Fruit fly (Drosophila melanogaster): ENCODE data around the gene CG31988.

The CG31988 gene

DNA sequence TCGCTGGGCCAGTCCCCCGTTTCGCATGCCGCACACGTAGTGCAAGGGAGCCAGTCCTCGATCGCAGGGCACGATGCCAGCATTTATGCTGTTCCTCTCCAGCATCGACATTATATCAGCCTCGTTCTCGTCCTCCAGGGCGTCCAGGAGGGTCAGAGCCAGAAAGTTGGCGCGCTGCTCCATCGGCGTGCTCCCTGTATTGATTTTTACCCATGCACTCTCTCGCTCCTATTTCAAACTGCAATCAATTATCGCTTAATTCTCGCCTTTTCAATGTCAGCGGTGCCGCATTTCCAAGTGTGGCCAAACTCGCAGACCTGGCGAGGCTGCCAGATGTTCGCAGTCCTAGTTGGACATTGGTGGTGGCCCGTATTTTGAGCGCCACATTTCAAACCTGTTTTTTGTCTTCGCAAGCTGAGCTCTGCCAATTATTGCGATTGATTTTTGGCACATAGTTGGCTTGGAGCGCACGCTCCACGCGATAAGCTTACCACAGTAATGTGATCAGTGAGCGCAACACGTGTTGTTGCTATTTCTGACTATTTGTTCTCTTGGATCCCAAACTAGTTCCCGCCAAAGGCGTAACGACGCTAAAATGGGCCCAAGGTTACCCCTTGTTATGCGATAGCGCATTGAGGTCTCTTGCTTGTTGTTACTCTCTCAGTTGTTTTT lies 15.8 kb upstream of the CG31988 start, which contains the start of gene CG8679:
Gene CG8679, minus strand, starts transcription at position 305 of the 672 bp plus-strand sequence.
- TF ChIP-seq topi (GFP tag; optimal IDR thresholded peaks at IDR 0.05) (no peak), dac (GFP tag; optimal IDR thresholded peaks at IDR 0.05) (no peak), Smox (GFP tag; optimal IDR thresholded peaks at IDR 0.05) (no peak), dsx (GFP tag; optimal IDR thresholded peaks at IDR 0.05; ENCODE audit: poor library complexity, severe bottlenecking) (peak; percentile 24), CG1621 (tag; optimal IDR thresholded peaks at IDR 0.05) (peak; percentile 52), lz (GFP tag; optimal IDR thresholded peaks at IDR 0.05) (no peak), CG6276 (GFP tag; optimal IDR thresholded peaks at IDR 0.05) (no peak), svp (GFP tag) (peak; percentile 72)

DNA sequence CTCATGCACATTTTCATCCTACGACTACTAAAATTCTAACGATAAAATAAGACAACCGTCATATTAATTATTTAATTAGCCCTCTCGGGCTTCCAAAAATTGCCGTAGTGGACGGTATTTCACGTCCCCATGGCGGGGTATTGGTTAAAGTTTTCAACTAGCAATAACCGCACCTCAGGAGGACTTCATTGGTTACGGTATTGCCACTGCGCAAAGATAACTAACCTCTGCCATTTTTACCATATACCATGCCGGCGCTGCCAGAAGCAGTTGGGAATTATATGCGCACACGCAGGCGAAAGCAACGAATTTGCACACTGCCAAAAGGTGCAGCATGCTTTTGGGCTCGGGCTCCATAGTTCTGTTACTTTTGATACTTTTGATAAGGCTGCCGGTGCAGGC lies 12.4 kb upstream of the CG31988 start:
- TF ChIP-seq Met (GFP tag; optimal IDR thresholded peaks at IDR 0.05): peak; percentile 46
- peak; percentile 63 for TF ChIP-seq CG3919 (GFP tag; optimal IDR thresholded peaks at IDR 0.05)
- TF ChIP-seq CG11902 (GFP tag; optimal IDR thresholded peaks at IDR 0.05): no peak
- peak; percentile 48 for TF ChIP-seq lz (GFP tag; optimal IDR thresholded peaks at IDR 0.05)
- no peak for TF ChIP-seq CG8319 (GFP tag; optimal IDR thresholded peaks at IDR 0.05)
- no peak for TF ChIP-seq CG34406 (GFP tag; optimal IDR thresholded peaks at IDR 0.05)
- TF ChIP-seq Lpt (GFP tag; optimal IDR thresholded peaks at IDR 0.05): no peak
- no peak for TF ChIP-seq Hr4 (GFP tag; optimal IDR thresholded peaks at IDR 0.05)
- no peak for TF ChIP-seq CG6808 (GFP tag; optimal IDR thresholded peaks at IDR 0.05)
- TF ChIP-seq fd85E (GFP tag; optimal IDR thresholded peaks at IDR 0.05): no peak
- TF ChIP-seq Sox14 (GFP tag; optimal IDR thresholded peaks at IDR 0.05): peak; percentile 43
- no peak for TF ChIP-seq CG10669 (GFP tag; optimal IDR thresholded peaks at IDR 0.05)
- no peak for TF ChIP-seq CG32006 (GFP tag; optimal IDR thresholded peaks at IDR 0.05)
- TF ChIP-seq Ets96B (tag; optimal IDR thresholded peaks at IDR 0.05): peak; percentile 30
- TF ChIP-seq dac (GFP tag; optimal IDR thresholded peaks at IDR 0.05): no peak
- peak; percentile 62 for TF ChIP-seq CG1621 (tag; optimal IDR thresholded peaks at IDR 0.05)
- peak; percentile 68 for TF ChIP-seq esn (GFP tag; optimal IDR thresholded peaks at IDR 0.05)
- TF ChIP-seq salr (GFP tag; optimal IDR thresholded peaks at IDR 0.05): no peak
- no peak for TF ChIP-seq CG4318 (GFP tag; optimal IDR thresholded peaks at IDR 0.05)
- peak; percentile 49 for TF ChIP-seq CG31627 (GFP tag; optimal IDR thresholded peaks at IDR 0.05)
- TF ChIP-seq Hr38 (GFP tag; optimal IDR thresholded peaks at IDR 0.05): no peak
- TF ChIP-seq Smox (GFP tag; optimal IDR thresholded peaks at IDR 0.05): peak; percentile 62
- no peak for TF ChIP-seq net (GFP tag; optimal IDR thresholded peaks at IDR 0.05)
- no peak for TF ChIP-seq CG8632 (GFP tag; optimal IDR thresholded peaks at IDR 0.05)
- TF ChIP-seq pdm3 (GFP tag; optimal IDR thresholded peaks at IDR 0.05): peak; percentile 43
- no peak for TF ChIP-seq Hr39 (GFP tag; optimal IDR thresholded peaks at IDR 0.05)
- peak; percentile 58 for TF ChIP-seq Eip75B (GFP tag; optimal IDR thresholded peaks at IDR 0.05)
- peak; percentile 39 for TF ChIP-seq OdsH (GFP tag; optimal IDR thresholded peaks at IDR 0.05)
- peak; percentile 59 for TF ChIP-seq vri (GFP tag; optimal IDR thresholded peaks at IDR 0.05)
- TF ChIP-seq Sox102F (GFP tag; optimal IDR thresholded peaks at IDR 0.05): peak; percentile 48
- TF ChIP-seq fkh (GFP tag; optimal IDR thresholded peaks at IDR 0.05): no peak
- TF ChIP-seq CG3032 (tag; optimal IDR thresholded peaks at IDR 0.05): no peak
- TF ChIP-seq spab (GFP tag; optimal IDR thresholded peaks at IDR 0.05): no peak
- TF ChIP-seq CG16779 (tag; optimal IDR thresholded peaks at IDR 0.05): no peak
- TF ChIP-seq acj6 (GFP tag; optimal IDR thresholded peaks at IDR 0.05): no peak
- TF ChIP-seq eg (GFP tag; IDR thresholded peaks at IDR 0.05): no peak
- no peak for TF ChIP-seq CG6276 (GFP tag; optimal IDR thresholded peaks at IDR 0.05)
- peak; percentile 63 for TF ChIP-seq topi (GFP tag; optimal IDR thresholded peaks at IDR 0.05)
- no peak for TF ChIP-seq Ets21C (GFP tag; optimal IDR thresholded peaks at IDR 0.05)
- TF ChIP-seq CG6854 (GFP tag; optimal IDR thresholded peaks at IDR 0.05): no peak
- TF ChIP-seq cyc (GFP tag; optimal IDR thresholded peaks at IDR 0.05): peak; percentile 65
- TF ChIP-seq CG7368 (GFP tag; optimal IDR thresholded peaks at IDR 0.05): no peak
- TF ChIP-seq CG8119 (GFP tag; IDR thresholded peaks at IDR 0.05): no peak
- peak; percentile 75 for TF ChIP-seq Eip78C (GFP tag)
- TF ChIP-seq CG9139 (GFP tag; optimal IDR thresholded peaks at IDR 0.05): no peak
- TF ChIP-seq svp (GFP tag): peak; percentile 88
- no peak for TF ChIP-seq dsx (GFP tag; optimal IDR thresholded peaks at IDR 0.05; ENCODE audit: poor library complexity, severe bottlenecking)
- no peak for TF ChIP-seq CG15336 (GFP tag; IDR thresholded peaks at IDR 0.05)
